Worm (Caenorhabditis elegans) whole organism, L4 larva: Measurements from ENCODE around the gene K03H1.11.

Experiments used
- F10B5.3 ChIP-seq: sonication (generic microtip); optimal IDR thresholded peaks from 2 replicates; lab custom pipeline; 2016; ENCODE audit warnings: mild to moderate bottlenecking, missing genetic modification characterization, missing compliant biosample characterization
- F44E2.7 ChIP-seq: fragments of 200-800 bp; sonication (Bioruptor generic); IDR thresholded peaks from 2 replicates; pipeline ENCODE4 v2.1.2; 2022; ENCODE audit warnings: missing genetic modification characterization, missing compliant biosample characterization
- F49E8.2 ChIP-seq: sonication (generic microtip); optimal IDR thresholded peaks from 2 replicates; lab custom pipeline; 2016; ENCODE audit warnings: missing compliant biosample characterization, mild to moderate bottlenecking, missing genetic modification characterization, borderline replicate concordance
- T20F7.1 ChIP-seq: fragments of 200-800 bp; sonication (Bioruptor generic); optimal IDR thresholded peaks from 2 replicates; lab custom pipeline; 2018; ENCODE audit warnings: mild to moderate bottlenecking, missing genetic modification characterization, missing compliant biosample characterization
- T26A8.4 ChIP-seq: fragments of 200-800 bp; sonication (Bioruptor generic); IDR thresholded peaks from 2 replicates; pipeline ENCODE4 v1.3.6; 2022; ENCODE audit warnings: missing genetic modification characterization, missing compliant biosample characterization
- ZK337.2 ChIP-seq: fragments of 200-800 bp; sonication (Bioruptor generic); IDR thresholded peaks from 2 replicates; pipeline ENCODE4 v1.3.6; 2022; ENCODE audit warnings: missing genetic modification reagents, missing genetic modification characterization, missing compliant biosample characterization
- ZK546.5 ChIP-seq, 2 experiments: sonication (generic microtip); optimal IDR thresholded peaks; 2 replicates each; lab custom pipeline; 2017; ENCODE audit warnings: missing biosample characterization in 2 of 2, missing genetic modification characterization in 2 of 2
- aha-1 ChIP-seq: fragments of 150-350 bp; peaks from one replicate; lab custom pipeline; 2014; ENCODE audit warnings: missing biosample characterization, missing genetic modification characterization
- ama-1 ChIP-seq: fragments of 150-350 bp; optimal IDR thresholded peaks from 2 replicates; lab custom pipeline; 2014; ENCODE audit warnings: inconsistent platforms, mixed read lengths
- ceh-20 ChIP-seq: fragments of 200-800 bp; sonication (Bioruptor generic); IDR thresholded peaks from 2 replicates; pipeline ENCODE4 v1.3.6; 2022; ENCODE audit warnings: missing genetic modification reagents, missing genetic modification characterization, missing compliant biosample characterization
- ceh-44 ChIP-seq: fragments of 200-800 bp; sonication (Bioruptor generic); IDR thresholded peaks from 2 replicates; pipeline ENCODE4 v1.3.6; 2022; ENCODE audit warnings: missing genetic modification reagents, missing genetic modification characterization, missing compliant biosample characterization
- ceh-62 ChIP-seq: sonication (generic microtip); optimal IDR thresholded peaks from 2 replicates; lab custom pipeline; 2017; ENCODE audit warnings: missing biosample characterization, missing genetic modification characterization
- daf-8 ChIP-seq: fragments of 200-800 bp; sonication (Bioruptor generic); IDR thresholded peaks from 2 replicates; pipeline ENCODE4 v1.3.6; 2022; ENCODE audit warnings: missing genetic modification characterization, missing compliant biosample characterization
- dpl-1 ChIP-seq: fragments of 150-350 bp; optimal IDR thresholded peaks from 2 replicates; lab custom pipeline; 2014; ENCODE audit warnings: missing biosample characterization, missing genetic modification reagents, missing genetic modification characterization
- egl-27 ChIP-seq: sonication (generic microtip); optimal IDR thresholded peaks from 3 replicates; lab custom pipeline; 2017; ENCODE audit warnings: missing biosample characterization, missing genetic modification reagents, missing genetic modification characterization
- egl-43 ChIP-seq: fragments of 200-800 bp; sonication (Bioruptor generic); IDR thresholded peaks from 2 replicates; pipeline ENCODE4 v1.3.6; 2022; ENCODE audit warnings: missing genetic modification reagents, missing genetic modification characterization, missing compliant biosample characterization
- hmg-1.1 ChIP-seq: fragments of 200-800 bp; sonication (Bioruptor generic); IDR thresholded peaks from 2 replicates; pipeline ENCODE4 v1.3.6; 2022; ENCODE audit warnings: missing genetic modification reagents, missing genetic modification characterization, missing compliant biosample characterization
- jun-1 ChIP-seq: fragments of 150-350 bp; optimal IDR thresholded peaks from 2 replicates; lab custom pipeline; 2014; ENCODE audit warnings: missing biosample characterization, missing genetic modification reagents, missing genetic modification characterization
- lin-1 ChIP-seq: fragments of 200-800 bp; sonication (Bioruptor generic); IDR thresholded peaks from 2 replicates; pipeline ENCODE4 v1.3.6; 2022; ENCODE audit warnings: missing genetic modification reagents, missing genetic modification characterization, missing compliant biosample characterization
- lsy-2 ChIP-seq, 2 experiments: fragments of 150-350 bp in 1 of 2; sonication (generic microtip) in 1 of 2; optimal IDR thresholded peaks; 2 replicates each; lab custom pipeline; 2014 to 2017; ENCODE audit warnings: missing biosample characterization in 2 of 2, missing genetic modification characterization in 2 of 2
- madf-9 ChIP-seq: fragments of 200-800 bp; sonication (Bioruptor generic); conservative IDR thresholded peaks from 2 replicates; pipeline ENCODE4 v1.3.6; 2022; ENCODE audit warnings: missing genetic modification reagents, missing genetic modification characterization, missing compliant biosample characterization
- mdt-29 ChIP-seq: fragments of 200-800 bp; sonication (Bioruptor generic); IDR thresholded peaks from 2 replicates; pipeline ENCODE4 v1.3.6; 2022; ENCODE audit warnings: missing genetic modification reagents, missing genetic modification characterization, missing compliant biosample characterization
- mep-1 ChIP-seq: fragments of 150-350 bp; sonication (generic microtip); optimal IDR thresholded peaks from 3 replicates; lab custom pipeline; 2014; ENCODE audit warnings: missing biosample characterization, missing genetic modification characterization
- nhr-102 ChIP-seq: sonication (generic microtip); optimal IDR thresholded peaks from 2 replicates; lab custom pipeline; 2016; ENCODE audit warnings: mild to moderate bottlenecking, missing genetic modification characterization, moderate library complexity, missing compliant biosample characterization
- nhr-28 ChIP-seq: fragments of 150-350 bp; optimal IDR thresholded peaks from 2 replicates; lab custom pipeline; 2014; ENCODE audit warnings: missing biosample characterization, missing genetic modification characterization
- nhr-42 ChIP-seq: fragments of 200-800 bp; sonication (Bioruptor generic); IDR thresholded peaks from 2 replicates; pipeline ENCODE4 v1.3.6; 2022; ENCODE audit warnings: missing genetic modification characterization, missing compliant biosample characterization
- nhr-76 ChIP-seq: fragments of 150-350 bp; optimal IDR thresholded peaks from 2 replicates; lab custom pipeline; 2014; ENCODE audit warnings: missing biosample characterization, missing genetic modification characterization
- nhr-77 ChIP-seq: fragments of 150-350 bp; optimal IDR thresholded peaks from 2 replicates; lab custom pipeline; 2014; ENCODE audit warnings: missing biosample characterization, missing genetic modification characterization
- pha-4 ChIP-seq, 2 experiments: fragments of 150-350 bp in 1 of 2; fragments of 200-800 bp in 1 of 2; sonication (Bioruptor generic) in 1 of 2; IDR thresholded peaks in 1 of 2; optimal IDR thresholded peaks in 1 of 2; 2 replicates each; pipeline versions ENCODE4 v1.3.6 to Lab custom; 2014 to 2022; ENCODE audit warnings: missing genetic modification characterization in 2 of 2, missing genetic modification reagents in 2 of 2, missing biosample characterization in 1 of 2, missing compliant biosample characterization in 1 of 2
- pqm-1 ChIP-seq: sonication (generic microtip); optimal IDR thresholded peaks from 2 replicates; lab custom pipeline; 2017; ENCODE audit warnings: missing biosample characterization, missing genetic modification characterization
- saeg-2 ChIP-seq: fragments of 200-800 bp; sonication (Bioruptor generic); IDR thresholded peaks from 2 replicates; pipeline ENCODE4 v1.3.6; 2022; ENCODE audit warnings: missing genetic modification reagents, missing genetic modification characterization, missing compliant biosample characterization
- spr-1 ChIP-seq: sonication (generic microtip); optimal IDR thresholded peaks from 2 replicates; lab custom pipeline; 2016; ENCODE audit warnings: mild to moderate bottlenecking, missing genetic modification characterization, missing compliant biosample characterization
- tag-97 ChIP-seq: fragments of 200-800 bp; sonication (Bioruptor generic); IDR thresholded peaks from 2 replicates; pipeline ENCODE4 v1.3.6; 2022; ENCODE audit warnings: missing genetic modification characterization, missing compliant biosample characterization
- tra-1 ChIP-seq: fragments of 200-800 bp; sonication (Bioruptor generic); IDR thresholded peaks from 2 replicates; pipeline ENCODE4 v1.3.6; 2022; ENCODE audit warnings: missing genetic modification reagents, missing genetic modification characterization, missing compliant biosample characterization
- unc-39 ChIP-seq: sonication (generic microtip); optimal IDR thresholded peaks from 2 replicates; lab custom pipeline; 2017; ENCODE audit warnings: missing biosample characterization, missing genetic modification characterization
- unc-62 ChIP-seq, 3 experiments: fragments of 150-350 bp in 1 of 3; sonication (generic microtip); optimal IDR thresholded peaks in 2 of 3; peaks in 1 of 3; 1 replicate in 1 of 3; 2 replicates in 2 of 3; lab custom pipeline; 2014 to 2017; ENCODE audit warnings: missing biosample characterization in 3 of 3, missing genetic modification characterization in 3 of 3, missing genetic modification reagents in 3 of 3, missing genotype in 1 of 3
- zag-1 ChIP-seq: fragments of 150-350 bp; optimal IDR thresholded peaks from 2 replicates; lab custom pipeline; 2014; ENCODE audit warnings: missing biosample characterization, missing genetic modification characterization
- zfp-2 ChIP-seq: sonication (generic microtip); optimal IDR thresholded peaks from 2 replicates; lab custom pipeline; 2016; ENCODE audit warnings: mild to moderate bottlenecking, missing genetic modification characterization, missing compliant biosample characterization
- zip-11 ChIP-seq: fragments of 200-800 bp; sonication (Bioruptor generic); IDR thresholded peaks from 2 replicates; pipeline ENCODE4 v1.3.6; 2022; ENCODE audit warnings: missing genetic modification characterization, missing compliant biosample characterization

K03H1.11 gene

ce11 chrIII:9972192-9972811, 20.5 kb upstream of the K03H1.11 start:
- TF ChIP-seq F49E8.2 (tag; lab: Kevin White, UChicago) (no peak), nhr-76 (tag; lab: Kevin White, UChicago) (no peak), ZK337.2 (GFP tag; lab: Robert Waterston, UW) (no peak), saeg-2 (GFP tag; lab: Robert Waterston, UW) (no peak), zag-1 (tag; lab: Kevin White, UChicago) (no peak), lsy-2 (tag; optimal IDR thresholded peaks at IDR 0.05; lab: Kevin White, UChicago) (no peak), pqm-1 (tag; lab: Kevin White, UChicago) (no peak), hmg-1.1 (GFP tag; lab: Robert Waterston, UW) (no peak)

ce11 chrIII:9969371-9969770, 17.6 kb upstream of the K03H1.11 start:
- TF ChIP-seq egl-27 (tag; lab: Kevin White, UChicago) (no peak), madf-9 (GFP tag; lab: Robert Waterston, UW) (no peak), nhr-42 (GFP tag; lab: Robert Waterston, UW) (no peak), mdt-29 (GFP tag; lab: Robert Waterston, UW) (no peak), ceh-44 (GFP tag; lab: Robert Waterston, UW) (no peak), ceh-62 (tag; lab: Kevin White, UChicago) (no peak), aha-1 (tag; lab: Kevin White, UChicago) (peak; percentile 90), T20F7.1 (GFP tag; lab: Kevin White, UChicago) (no peak), nhr-102 (tag; lab: Kevin White, UChicago) (no peak)

ce11 chrIII:9965444-9965843, 13.7 kb upstream of the K03H1.11 start:
- TF ChIP-seq ama-1 (no peak), zip-11 (GFP tag; lab: Robert Waterston, UW) (no peak), mep-1 (tag; lab: Kevin White, UChicago) (no peak), tag-97 (GFP tag; lab: Robert Waterston, UW) (no peak), egl-43 (no peak), ceh-20 (no peak)

ce11 chrIII:9964416-9964815, 12.7 kb upstream of the K03H1.11 start:
- TF ChIP-seq unc-39 (tag; lab: Kevin White, UChicago): no peak
- TF ChIP-seq unc-62 (GFP tag; optimal IDR thresholded peaks at IDR 0.05 in 1 of 2; lab: Kevin White, UChicago): peak in 1 of 2 experiments; percentile 57
- TF ChIP-seq unc-62 (tag; optimal IDR thresholded peaks at IDR 0.05; lab: Kevin White, UChicago): no peak
- peak; percentile 70 for TF ChIP-seq aha-1 (tag; lab: Kevin White, UChicago)

ce11 chrIII:9963447-9963846, 11.7 kb upstream of the K03H1.11 start:
- no peak for TF ChIP-seq jun-1 (tag; lab: Kevin White, UChicago)
- TF ChIP-seq ZK337.2 (GFP tag; lab: Robert Waterston, UW): 0 out of 2 replicates have a peak, but pooled peaks have one; percentile 42
- 0 out of 2 replicates have a peak, but pooled peaks have one; percentile 19 for TF ChIP-seq T26A8.4 (GFP tag; lab: Robert Waterston, UW)

- TF ChIP-seq tra-1 (no peak), lin-1 (no peak), zfp-2 (no peak), T20F7.1 (GFP tag; lab: Kevin White, UChicago) (no peak), nhr-28 (peak; percentile 14), nhr-77 (tag; lab: Kevin White, UChicago) (no peak), F44E2.7 (GFP tag; lab: Robert Waterston, UW) (no peak), ZK546.5 (tag; optimal IDR thresholded peaks at IDR 0.05; lab: Kevin White, UChicago) (no peak), tag-97 (GFP tag; lab: Robert Waterston, UW) (no peak), daf-8 (GFP tag; lab: Robert Waterston, UW) (no peak), pha-4 (GFP tag; IDR thresholded peaks at IDR 0.05; lab: Robert Waterston, UW) (no peak), pha-4 (tag; optimal IDR thresholded peaks at IDR 0.05; lab: Kevin White, UChicago) (no peak), ceh-62 (tag; lab: Kevin White, UChicago) (no peak), unc-39 (tag; lab: Kevin White, UChicago) (no peak), F10B5.3 (tag; lab: Kevin White, UChicago) (no peak), dpl-1 (GFP tag; lab: Kevin White, UChicago) (no peak), lsy-2 (tag; optimal IDR thresholded peaks at IDR 0.05; lab: Kevin White, UChicago) (no peak), spr-1 (tag; lab: Kevin White, UChicago) (no peak)
These were observed 5.1 kb upstream of the K03H1.11 start, which contains the start of gene alx-1 for ce11 chrIII:9956665-9957401. TSS of gene alx-1 (plus strand) at chrIII:9957351.
